Worm (Caenorhabditis elegans) whole organism, L1 larva: Measurements from ENCODE around the gene sup-18.

Experiments
- C04F5.9 ChIP-seq: sonication (generic microtip); optimal IDR thresholded peaks from 2 replicates; lab custom pipeline; 2016; ENCODE audit warnings: missing genetic modification characterization, missing compliant biosample characterization
- C16A3.4 ChIP-seq: fragments of 150-350 bp; optimal IDR thresholded peaks from 2 replicates; lab custom pipeline; 2014; ENCODE audit warnings: missing biosample characterization, missing genetic modification characterization
- C34B4.2 ChIP-seq: sonication (generic microtip); optimal IDR thresholded peaks from 2 replicates; lab custom pipeline; 2017; ENCODE audit warnings: mild to moderate bottlenecking, missing genetic modification characterization, missing compliant biosample characterization
- F16B12.6 ChIP-seq: fragments of 150-350 bp; optimal IDR thresholded peaks from 2 replicates; lab custom pipeline; 2014; ENCODE audit warnings: missing biosample characterization, missing genetic modification characterization
- aha-1 ChIP-seq: fragments of 150-350 bp; optimal IDR thresholded peaks from 2 replicates; lab custom pipeline; 2014; ENCODE audit warnings: missing biosample characterization, missing genetic modification characterization
- ceh-63 ChIP-seq: fragments of 200-800 bp; sonication (Bioruptor generic); optimal IDR thresholded peaks from 2 replicates; lab custom pipeline; 2018; ENCODE audit warnings: mild to moderate bottlenecking, missing genetic modification characterization, missing compliant biosample characterization
- ceh-8 ChIP-seq: fragments of 200-800 bp; sonication (Bioruptor generic); optimal IDR thresholded peaks from 2 replicates; lab custom pipeline; 2018; ENCODE audit warnings: mild to moderate bottlenecking, missing genetic modification characterization, moderate library complexity, missing compliant biosample characterization
- ceh-82 ChIP-seq, 3 experiments: fragments of 150-350 bp in 1 of 3; sonication (generic microtip) in 2 of 3; optimal IDR thresholded peaks; 2 replicates each; lab custom pipeline; 2014 to 2017; ENCODE audit warnings: missing biosample characterization in 3 of 3, missing genetic modification characterization in 3 of 3
- dsc-1 ChIP-seq: sonication (generic microtip); optimal IDR thresholded peaks from 2 replicates; lab custom pipeline; 2016; ENCODE audit warnings: mild to moderate bottlenecking, missing genetic modification characterization, missing compliant biosample characterization
- egl-13 ChIP-seq: sonication (generic microtip); optimal IDR thresholded peaks from 2 replicates; lab custom pipeline; 2016; ENCODE audit warnings: missing genotype, missing genetic modification reagents, missing genetic modification characterization, missing compliant biosample characterization
- elt-3 ChIP-seq, 6 experiments: fragments of 150-350 bp in 1 of 6; sonication (generic microtip); optimal IDR thresholded peaks; 2 replicates each; lab custom pipeline; 2017 to 2018; ENCODE audit warnings: missing biosample characterization in 6 of 6, missing genetic modification characterization in 6 of 6, inconsistent platforms in 1 of 6
- fkh-4 ChIP-seq: sonication (generic microtip); optimal IDR thresholded peaks from 2 replicates; lab custom pipeline; 2016; ENCODE audit warnings: missing compliant biosample characterization, missing genetic modification characterization, borderline replicate concordance
- fkh-8 ChIP-seq: sonication (generic microtip); optimal IDR thresholded peaks from 2 replicates; lab custom pipeline; 2016; ENCODE audit warnings: mild to moderate bottlenecking, missing genetic modification characterization, missing compliant biosample characterization
- grh-1 ChIP-seq: fragments of 200-800 bp; sonication (Bioruptor generic); IDR thresholded peaks from 2 replicates; pipeline ENCODE4 v1.3.6; 2022; ENCODE audit warnings: missing genetic modification reagents, missing genetic modification characterization, missing compliant biosample characterization
- hpl-2 ChIP-seq: fragments of 150-350 bp; optimal IDR thresholded peaks from 2 replicates; lab custom pipeline; 2014; ENCODE audit warnings: missing biosample characterization, missing genetic modification reagents, missing genetic modification characterization
- lin-15B ChIP-seq: fragments of 150-350 bp; sonication (generic microtip); optimal IDR thresholded peaks from 3 replicates; lab custom pipeline; 2014; ENCODE audit warnings: missing biosample characterization, missing genetic modification characterization
- lin-35 ChIP-seq, 2 experiments: fragments of 150-350 bp; optimal IDR thresholded peaks; 2 replicates each; lab custom pipeline; 2014; ENCODE audit warnings: missing biosample characterization in 2 of 2, missing genetic modification characterization in 2 of 2, missing genetic modification reagents in 2 of 2
- lsy-2 ChIP-seq, 2 experiments: fragments of 150-350 bp; optimal IDR thresholded peaks; 2 replicates each; lab custom pipeline; 2014; ENCODE audit warnings: missing biosample characterization in 2 of 2, missing genetic modification characterization in 2 of 2
- mdl-1 ChIP-seq, 2 experiments: fragments of 150-350 bp; optimal IDR thresholded peaks; 2 replicates each; lab custom pipeline; 2014 to 2017; ENCODE audit warnings: missing biosample characterization in 2 of 2, missing genetic modification characterization in 2 of 2, inconsistent platforms in 1 of 2
- mep-1 ChIP-seq: fragments of 150-350 bp; optimal IDR thresholded peaks from 2 replicates; lab custom pipeline; 2014; ENCODE audit warnings: missing biosample characterization, missing genetic modification characterization
- nhr-11 ChIP-seq: fragments of 150-350 bp; optimal IDR thresholded peaks from 2 replicates; lab custom pipeline; 2014; ENCODE audit warnings: missing biosample characterization, missing genetic modification characterization
- nhr-12 ChIP-seq: sonication (generic microtip); optimal IDR thresholded peaks from 2 replicates; lab custom pipeline; 2017; ENCODE audit warnings: missing biosample characterization, missing genetic modification characterization
- nhr-19 ChIP-seq: fragments of 200-800 bp; sonication (Bioruptor generic); conservative IDR thresholded peaks from 2 replicates; pipeline ENCODE4 v1.3.6; 2022; ENCODE audit warnings: missing genetic modification characterization, missing compliant biosample characterization
- nhr-20 ChIP-seq: sonication (generic microtip); optimal IDR thresholded peaks from 2 replicates; lab custom pipeline; 2016; ENCODE audit warnings: mild to moderate bottlenecking, missing genetic modification characterization, missing compliant biosample characterization
- nhr-28 ChIP-seq: fragments of 150-350 bp; optimal IDR thresholded peaks from 2 replicates; lab custom pipeline; 2014; ENCODE audit warnings: missing biosample characterization, missing genetic modification characterization
- nhr-47 ChIP-seq: sonication (generic microtip); optimal IDR thresholded peaks from 2 replicates; lab custom pipeline; 2016; ENCODE audit warnings: mild to moderate bottlenecking, missing genetic modification characterization, moderate library complexity, missing compliant biosample characterization
- nhr-71 ChIP-seq: sonication (generic microtip); optimal IDR thresholded peaks from 2 replicates; lab custom pipeline; 2016; ENCODE audit warnings: mild to moderate bottlenecking, missing genetic modification characterization, moderate library complexity, missing compliant biosample characterization
- pax-3 ChIP-seq: fragments of 200-800 bp; sonication (Bioruptor generic); optimal IDR thresholded peaks from 2 replicates; lab custom pipeline; 2018; ENCODE audit warnings: mild to moderate bottlenecking, missing genetic modification characterization, moderate library complexity, missing compliant biosample characterization
- rnt-1 ChIP-seq: sonication (generic microtip); optimal IDR thresholded peaks from 2 replicates; lab custom pipeline; 2016; ENCODE audit warnings: mild to moderate bottlenecking, missing genetic modification characterization, moderate library complexity, missing compliant biosample characterization
- sox-4 ChIP-seq: sonication (generic microtip); optimal IDR thresholded peaks from 2 replicates; lab custom pipeline; 2016; ENCODE audit warnings: missing genetic modification characterization, missing compliant biosample characterization
- sptf-1 ChIP-seq: fragments of 150-350 bp; optimal IDR thresholded peaks from 2 replicates; lab custom pipeline; 2014; ENCODE audit warnings: missing biosample characterization, missing genetic modification characterization
- sup-37 ChIP-seq: fragments of 200-800 bp; sonication (Bioruptor generic); optimal IDR thresholded peaks from 2 replicates; lab custom pipeline; 2018; ENCODE audit warnings: mild to moderate bottlenecking, missing genetic modification characterization, missing compliant biosample characterization
- tbx-2 ChIP-seq: sonication (generic microtip); optimal IDR thresholded peaks from 2 replicates; lab custom pipeline; 2016; ENCODE audit warnings: missing genetic modification characterization, missing compliant biosample characterization
- tlp-1 ChIP-seq: fragments of 150-350 bp; optimal IDR thresholded peaks from 2 replicates; lab custom pipeline; 2014; ENCODE audit warnings: missing biosample characterization, missing genetic modification characterization
- unc-130 ChIP-seq: fragments of 150-350 bp; optimal IDR thresholded peaks from 2 replicates; lab custom pipeline; 2017; ENCODE audit warnings: missing biosample characterization, missing genetic modification characterization, inconsistent platforms
- unc-62 ChIP-seq: fragments of 150-350 bp; optimal IDR thresholded peaks from 2 replicates; lab custom pipeline; 2014; ENCODE audit warnings: missing biosample characterization, missing genetic modification reagents, missing genetic modification characterization
- unc-86 ChIP-seq: sonication (generic microtip); optimal IDR thresholded peaks from 2 replicates; lab custom pipeline; 2016; ENCODE audit warnings: missing genetic modification characterization, missing compliant biosample characterization
- zag-1 ChIP-seq: fragments of 150-350 bp; optimal IDR thresholded peaks from 2 replicates; lab custom pipeline; 2014; ENCODE audit warnings: missing biosample characterization, missing genetic modification characterization
- ztf-4 ChIP-seq: fragments of 150-350 bp; optimal IDR thresholded peaks from 2 replicates; lab custom pipeline; 2014; ENCODE audit warnings: missing biosample characterization, missing genetic modification characterization

sup-18 gene

ce11 chrIII:7838907-7839642, 39.6 kb downstream of the sup-18 start, which contains the start of gene ceh-23:
Gene ceh-23 (plus strand): TSS chrIII:7839592.
- TF ChIP-seq nhr-47 (peak; percentile 57), sox-4 (tag; lab: Kevin White, UChicago) (peak; percentile 14), mdl-1 (tag; optimal IDR thresholded peaks at IDR 0.05; lab: Kevin White, UChicago) (no peak), unc-86 (tag; lab: Kevin White, UChicago) (no peak), nhr-71 (tag; lab: Kevin White, UChicago) (peak; percentile 38), dsc-1 (tag; lab: Kevin White, UChicago) (peak; percentile 96), C34B4.2 (tag; lab: Kevin White, UChicago) (no peak), lsy-2 (tag; optimal IDR thresholded peaks at IDR 0.05; lab: Kevin White, UChicago) (peak in 1 of 2 experiments; percentile 2), nhr-28 (tag; lab: Kevin White, UChicago) (no peak), unc-130 (tag; lab: Kevin White, UChicago) (no peak), nhr-20 (peak; percentile 16), elt-3 (tag; optimal IDR thresholded peaks at IDR 0.05; lab: Kevin White, UChicago) (no peak), lin-15B (no peak), pax-3 (tag; lab: Kevin White, UChicago) (peak; percentile 76), zag-1 (tag; lab: Kevin White, UChicago) (no peak), fkh-8 (tag; lab: Kevin White, UChicago) (peak; percentile 61), ceh-8 (GFP tag; lab: Kevin White, UChicago) (peak; percentile 43), nhr-11 (tag; lab: Kevin White, UChicago) (peak; percentile 29), egl-13 (tag; lab: Kevin White, UChicago) (peak; percentile 38), nhr-12 (no peak), sup-37 (GFP tag; lab: Kevin White, UChicago) (no peak), tbx-2 (tag; lab: Kevin White, UChicago) (no peak), ztf-4 (tag; lab: Kevin White, UChicago) (no peak), unc-62 (GFP tag; lab: Kevin White, UChicago) (no peak), aha-1 (tag; lab: Kevin White, UChicago) (no peak)

ce11 chrIII:7837567-7837966, 41.1 kb downstream of the sup-18 start:
- TF ChIP-seq egl-13 (tag; lab: Kevin White, UChicago) (peak; percentile 31), sptf-1 (tag; lab: Kevin White, UChicago) (no peak), mep-1 (tag; lab: Kevin White, UChicago) (no peak), nhr-47 (peak; percentile 32), dsc-1 (tag; lab: Kevin White, UChicago) (peak; percentile 97), pax-3 (tag; lab: Kevin White, UChicago) (peak; percentile 77), nhr-19 (GFP tag; lab: Robert Waterston, UW) (no peak), fkh-8 (tag; lab: Kevin White, UChicago) (peak; percentile 20), nhr-71 (tag; lab: Kevin White, UChicago) (peak; percentile 5), fkh-4 (tag; lab: Kevin White, UChicago) (peak; percentile 2), sox-4 (tag; lab: Kevin White, UChicago) (peak; percentile 51)

ce11 chrIII:7835684-7836083, 43.0 kb downstream of the sup-18 start:
- peak; percentile 49 for TF ChIP-seq pax-3 (tag; lab: Kevin White, UChicago)
- no peak for TF ChIP-seq ceh-63
- peak; percentile 23 for TF ChIP-seq fkh-8 (tag; lab: Kevin White, UChicago)
- TF ChIP-seq hpl-2 (GFP tag; lab: Kevin White, UChicago) = no peak
- no peak for TF ChIP-seq grh-1 (GFP tag; lab: Robert Waterston, UW)
- no peak for TF ChIP-seq C04F5.9 (tag; lab: Kevin White, UChicago)
- TF ChIP-seq aha-1 (tag; lab: Kevin White, UChicago) = no peak
- TF ChIP-seq dsc-1 (tag; lab: Kevin White, UChicago) = peak; percentile 93
- TF ChIP-seq egl-13 (tag; lab: Kevin White, UChicago) = no peak

- peak; percentile 28 for TF ChIP-seq egl-13 (tag; lab: Kevin White, UChicago)
- no peak for TF ChIP-seq lin-15B
- peak; percentile 20 for TF ChIP-seq nhr-47
- peak; percentile 25 for TF ChIP-seq fkh-4 (tag; lab: Kevin White, UChicago)
- no peak for TF ChIP-seq nhr-19 (GFP tag; lab: Robert Waterston, UW)
- TF ChIP-seq elt-3 (tag; optimal IDR thresholded peaks at IDR 0.05; lab: Kevin White, UChicago) = no peak
- peak; percentile 32 for TF ChIP-seq fkh-8 (tag; lab: Kevin White, UChicago)
- no peak for TF ChIP-seq lin-35 (GFP tag; optimal IDR thresholded peaks at IDR 0.05; lab: Kevin White, UChicago)
- TF ChIP-seq nhr-71 (tag; lab: Kevin White, UChicago) = peak; percentile 35
- TF ChIP-seq ceh-82 (tag; optimal IDR thresholded peaks at IDR 0.05; lab: Kevin White, UChicago) = no peak
- no peak for TF ChIP-seq rnt-1 (tag; lab: Kevin White, UChicago)
- TF ChIP-seq hpl-2 (GFP tag; lab: Kevin White, UChicago) = no peak
- no peak for TF ChIP-seq tlp-1
- peak; percentile 53 for TF ChIP-seq sox-4 (tag; lab: Kevin White, UChicago)
- TF ChIP-seq pax-3 (tag; lab: Kevin White, UChicago) = peak; percentile 62
- TF ChIP-seq F16B12.6 (tag; lab: Kevin White, UChicago) = no peak
- TF ChIP-seq dsc-1 (tag; lab: Kevin White, UChicago) = peak; percentile 99
- no peak for TF ChIP-seq C16A3.4 (tag; lab: Kevin White, UChicago)
These were observed 43.9 kb downstream of the sup-18 start for ce11 chrIII:7834848-7835247.
